Fruit fly (Drosophila melanogaster) S2 (cell line): ENCODE data around the gene CG14440.

Experiments used
- CG8478 ChIP-seq: fragments of >200 bp; optimal IDR thresholded peaks from 2 replicates; lab custom pipeline; 2018
- CTCF ChIP-seq, 2 experiments: fragments of >200 bp; optimal IDR thresholded peaks; 2 replicates each; lab custom pipeline; 2018

DNA sequence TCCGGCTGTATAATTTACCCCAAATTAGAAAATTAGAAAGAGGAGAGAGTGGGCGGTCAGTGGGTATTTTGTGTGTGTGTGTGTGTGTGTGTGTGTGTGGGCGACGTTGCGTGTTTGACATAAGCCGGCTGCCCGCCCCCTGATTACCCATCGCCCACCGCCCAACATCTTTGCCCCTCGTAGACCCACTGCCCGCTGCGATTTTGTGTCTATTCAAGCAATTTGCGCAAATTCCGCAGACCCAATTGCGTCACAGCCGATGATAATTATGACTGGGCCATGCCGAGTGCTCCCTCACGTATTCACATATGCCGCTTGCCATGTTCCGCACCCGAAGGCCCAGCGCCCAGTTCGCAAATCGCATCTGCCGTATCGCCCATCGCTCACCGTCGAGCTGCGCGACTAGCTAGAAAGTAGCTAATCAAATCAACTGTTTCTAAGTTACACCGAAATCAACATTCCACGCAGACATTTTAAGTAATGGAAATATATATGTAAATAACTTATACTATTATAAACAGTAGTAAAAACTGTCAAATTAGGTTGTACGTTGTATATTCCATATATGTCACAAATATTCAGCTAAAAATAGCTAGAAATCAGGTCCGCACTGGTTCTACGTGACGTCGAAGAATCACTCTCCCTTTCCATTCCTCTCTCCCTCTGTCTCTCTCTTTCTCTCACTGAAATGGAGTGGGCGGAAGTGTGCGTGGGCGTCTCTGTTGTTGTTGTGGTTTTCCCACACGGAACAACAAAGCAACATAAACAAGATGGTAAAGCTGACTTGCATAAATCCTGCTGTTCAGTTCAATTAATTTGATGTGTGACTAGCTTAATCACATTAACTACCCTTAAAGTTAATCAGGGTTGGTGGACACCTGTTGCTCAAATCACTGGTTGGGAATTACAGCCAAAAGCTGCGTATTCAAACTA lies 41.5 kb downstream of the CG14440 start:
- TF ChIP-seq CG8478 (no peak), CTCF (optimal IDR thresholded peaks at IDR 0.05; lab: Kevin White, UChicago) (no peak)
